Worm (Caenorhabditis elegans): ENCODE data around the gene W06A11.1.

ce11 chrII:4068141-4068540 lies 783 bp downstream of the W06A11.1 start:
- no peak for TF ChIP-seq flt-1 (GFP tag; IDR thresholded peaks at IDR 0.05)
- TF ChIP-seq tbx-37 (GFP tag; conservative IDR thresholded peaks at IDR 0.05): no peak
- TF ChIP-seq hnd-1 (tag; optimal IDR thresholded peaks at IDR 0.05): no peak
- no peak for TF ChIP-seq ama-1 (optimal IDR thresholded peaks at IDR 0.05)
- TF ChIP-seq aly-1 (tag; optimal IDR thresholded peaks at IDR 0.05): no peak
- TF ChIP-seq sea-1 (GFP tag; conservative IDR thresholded peaks at IDR 0.05): no peak
